Worm (Caenorhabditis elegans): ENCODE data around the gene tgn-38.

DNA sequence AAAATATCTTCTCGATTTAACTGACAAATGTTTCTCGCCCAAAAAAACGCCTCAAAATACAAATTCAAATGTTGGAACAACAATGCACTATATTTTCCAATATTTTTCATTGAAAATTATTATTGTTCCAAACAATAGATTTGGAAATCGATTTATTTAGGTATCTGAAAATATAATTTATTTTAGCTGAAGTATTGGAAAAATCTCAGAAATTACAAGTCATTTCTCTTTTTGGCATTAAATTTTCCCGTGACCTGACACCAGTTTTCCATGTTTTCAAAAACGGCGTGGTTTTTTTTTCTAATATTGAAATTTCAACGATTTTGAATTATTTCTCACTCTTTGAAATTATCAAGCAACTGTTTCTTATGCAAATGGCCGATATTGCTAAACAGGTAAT lies 15.9 kb downstream of the tgn-38 start, which contains the start of gene spe-17:
- TF ChIP-seq sptf-2 (GFP tag; optimal IDR thresholded peaks at IDR 0.05) (no peak), ets-4 (GFP tag; optimal IDR thresholded peaks at IDR 0.05) (no peak), T07F8.4 (tag; optimal IDR thresholded peaks at IDR 0.05) (no peak), snpc-3.4 (tag; optimal IDR thresholded peaks at IDR 0.05) (no peak), B0035.1 (tag; optimal IDR thresholded peaks at IDR 0.05) (no peak), ceh-58 (GFP tag; IDR thresholded peaks at IDR 0.05) (no peak), aptf-2 (GFP tag; conservative IDR thresholded peaks at IDR 0.05) (no peak)
